Worm (Caenorhabditis elegans) whole organism, late embryonic: ENCODE data around the gene let-2.

Experiments used
- C08G9.2 ChIP-seq: sonication (generic microtip); optimal IDR thresholded peaks from 2 replicates; lab custom pipeline; 2016; ENCODE audit warnings: mild to moderate bottlenecking, missing genetic modification characterization, moderate library complexity, missing compliant biosample characterization
- K02D7.2 ChIP-seq: sonication (generic microtip); optimal IDR thresholded peaks from 2 replicates; lab custom pipeline; 2017; ENCODE audit warnings: mild to moderate bottlenecking, missing genetic modification characterization, missing compliant biosample characterization
- K09A11.1 ChIP-seq: sonication (generic microtip); optimal IDR thresholded peaks from 2 replicates; lab custom pipeline; 2017; ENCODE audit warnings: antibody characterized with exemption, mild to moderate bottlenecking, missing genetic modification characterization, missing compliant biosample characterization; ENCODE audit not compliant: insufficient read depth
- Y22D7AL.16 ChIP-seq: sonication (generic microtip); optimal IDR thresholded peaks from 2 replicates; lab custom pipeline; 2016; ENCODE audit warnings: missing genetic modification characterization, missing compliant biosample characterization
- ahr-1 ChIP-seq: sonication (generic microtip); optimal IDR thresholded peaks from 2 replicates; lab custom pipeline; 2016; ENCODE audit warnings: missing genetic modification characterization, missing compliant biosample characterization
- ceh-18 ChIP-seq: sonication (generic microtip); optimal IDR thresholded peaks from 2 replicates; lab custom pipeline; 2016; ENCODE audit warnings: missing genetic modification characterization, missing compliant biosample characterization
- ceh-19 ChIP-seq: fragments of 200-800 bp; sonication (Bioruptor generic); optimal IDR thresholded peaks from 2 replicates; lab custom pipeline; 2018; ENCODE audit warnings: mild to moderate bottlenecking, missing genetic modification characterization, missing compliant biosample characterization
- ceh-2 ChIP-seq: sonication (generic microtip); optimal IDR thresholded peaks from 2 replicates; lab custom pipeline; 2016; ENCODE audit warnings: missing genotype, missing genetic modification characterization, missing compliant biosample characterization
- ceh-22 ChIP-seq: sonication (generic microtip); optimal IDR thresholded peaks from 2 replicates; lab custom pipeline; 2017; ENCODE audit warnings: missing biosample characterization, missing genetic modification characterization
- ceh-24 ChIP-seq: sonication (generic microtip); optimal IDR thresholded peaks from 2 replicates; lab custom pipeline; 2016; ENCODE audit warnings: mild to moderate bottlenecking, missing genetic modification characterization, missing compliant biosample characterization
- ceh-34 ChIP-seq: sonication (generic microtip); optimal IDR thresholded peaks from 2 replicates; lab custom pipeline; 2016; ENCODE audit warnings: mild to moderate bottlenecking, missing genetic modification characterization, missing compliant biosample characterization
- ceh-45 ChIP-seq: fragments of 200-800 bp; sonication (Bioruptor generic); IDR thresholded peaks from 2 replicates; pipeline ENCODE4 v1.3.6; 2022; ENCODE audit warnings: missing genetic modification reagents, missing genetic modification characterization, missing compliant biosample characterization
- ceh-48 ChIP-seq: sonication (generic microtip); optimal IDR thresholded peaks from 2 replicates; lab custom pipeline; 2016; ENCODE audit warnings: missing genetic modification characterization, inconsistent platforms, missing compliant biosample characterization
- ceh-9 ChIP-seq: sonication (generic microtip); optimal IDR thresholded peaks from 2 replicates; lab custom pipeline; 2016; ENCODE audit warnings: mild to moderate bottlenecking, missing genetic modification characterization, inconsistent platforms, missing compliant biosample characterization
- dmd-4 ChIP-seq: sonication (generic microtip); optimal IDR thresholded peaks from 2 replicates; lab custom pipeline; 2016; ENCODE audit warnings: borderline replicate concordance, missing genetic modification characterization, missing compliant biosample characterization
- dve-1 ChIP-seq: sonication (generic microtip); optimal IDR thresholded peaks from 2 replicates; lab custom pipeline; 2017; ENCODE audit warnings: antibody characterized with exemption, mild to moderate bottlenecking, missing genetic modification characterization, missing compliant biosample characterization
- elt-2 ChIP-seq: sonication (generic microtip); optimal IDR thresholded peaks from 2 replicates; lab custom pipeline; 2016; ENCODE audit warnings: missing genetic modification reagents, missing genetic modification characterization, missing compliant biosample characterization
- elt-4 ChIP-seq: sonication (generic microtip); optimal IDR thresholded peaks from 2 replicates; lab custom pipeline; 2016; ENCODE audit warnings: missing genetic modification characterization, missing compliant biosample characterization
- fax-1 ChIP-seq: sonication (generic microtip); optimal IDR thresholded peaks from 2 replicates; lab custom pipeline; 2016; ENCODE audit warnings: missing genotype, missing genetic modification characterization, missing compliant biosample characterization
- fkh-10 ChIP-seq: fragments of 150-350 bp; optimal IDR thresholded peaks from 2 replicates; lab custom pipeline; 2014; ENCODE audit warnings: missing biosample characterization, missing genetic modification reagents, missing genetic modification characterization
- hlh-30 ChIP-seq: sonication (generic microtip); optimal IDR thresholded peaks from 2 replicates; lab custom pipeline; 2017; ENCODE audit warnings: antibody characterized with exemption, missing genetic modification characterization, missing compliant biosample characterization; ENCODE audit not compliant: insufficient read depth
- hlh-6 ChIP-seq: sonication (generic microtip); optimal IDR thresholded peaks from 2 replicates; lab custom pipeline; 2016; ENCODE audit warnings: missing genotype, missing genetic modification characterization, missing compliant biosample characterization
- lim-6 ChIP-seq: sonication (generic microtip); optimal IDR thresholded peaks from 2 replicates; lab custom pipeline; 2016; ENCODE audit warnings: missing genetic modification characterization, missing compliant biosample characterization
- lin-11 ChIP-seq: fragments of 200-800 bp; sonication (Bioruptor generic); optimal IDR thresholded peaks from 2 replicates; lab custom pipeline; 2018; ENCODE audit warnings: mild to moderate bottlenecking, missing genetic modification characterization, missing compliant biosample characterization
- mec-3 ChIP-seq: sonication (generic microtip); optimal IDR thresholded peaks from 2 replicates; lab custom pipeline; 2016; ENCODE audit warnings: borderline replicate concordance, missing genetic modification characterization, missing compliant biosample characterization
- pag-3 ChIP-seq: sonication (generic microtip); optimal IDR thresholded peaks from 2 replicates; lab custom pipeline; 2016; ENCODE audit warnings: missing compliant biosample characterization, missing genetic modification characterization, borderline replicate concordance
- pat-9 ChIP-seq: fragments of 200-800 bp; sonication (Bioruptor generic); optimal IDR thresholded peaks from 2 replicates; lab custom pipeline; 2018; ENCODE audit warnings: mild to moderate bottlenecking, missing genetic modification characterization, moderate library complexity, missing compliant biosample characterization
- pax-1 ChIP-seq: fragments of 150-350 bp; optimal IDR thresholded peaks from 2 replicates; lab custom pipeline; 2014; ENCODE audit warnings: missing biosample characterization, missing genetic modification characterization
- ref-2 ChIP-seq: sonication (generic microtip); optimal IDR thresholded peaks from 2 replicates; lab custom pipeline; 2016; ENCODE audit warnings: missing genetic modification characterization, missing compliant biosample characterization
- rnt-1 ChIP-seq: sonication (generic microtip); optimal IDR thresholded peaks from 2 replicates; lab custom pipeline; 2016; ENCODE audit warnings: missing genetic modification characterization, missing compliant biosample characterization
- sdc-2 ChIP-seq: sonication (generic microtip); optimal IDR thresholded peaks from 2 replicates; lab custom pipeline; 2016; ENCODE audit warnings: missing genotype, missing genetic modification characterization, missing compliant biosample characterization
- sox-2 ChIP-seq: fragments of 200-800 bp; sonication (Bioruptor generic); IDR thresholded peaks from 2 replicates; pipeline ENCODE4 v1.3.6; 2022; ENCODE audit warnings: missing genetic modification reagents, missing genetic modification characterization, missing compliant biosample characterization
- sox-4 ChIP-seq: sonication (generic microtip); optimal IDR thresholded peaks from 2 replicates; lab custom pipeline; 2017; ENCODE audit warnings: mild to moderate bottlenecking, missing genetic modification characterization, inconsistent platforms, missing compliant biosample characterization
- syd-9 ChIP-seq: sonication (generic microtip); optimal IDR thresholded peaks from 2 replicates; lab custom pipeline; 2016; ENCODE audit warnings: mild to moderate bottlenecking, missing genetic modification characterization, moderate library complexity, missing compliant biosample characterization
- ttx-3 ChIP-seq: sonication (generic microtip); optimal IDR thresholded peaks from 2 replicates; lab custom pipeline; 2016; ENCODE audit warnings: missing genetic modification reagents, missing genetic modification characterization, missing compliant biosample characterization
- unc-3 ChIP-seq, 2 experiments: fragments of 200-800 bp in 1 of 2; sonication (Bioruptor generic) in 1 of 2; sonication (generic microtip) in 1 of 2; conservative IDR thresholded peaks in 1 of 2; optimal IDR thresholded peaks in 1 of 2; 2 replicates each; pipeline versions ENCODE4 v1.3.6 to Lab custom; 2016 to 2022; ENCODE audit warnings: missing compliant biosample characterization in 2 of 2, missing genetic modification characterization in 2 of 2, missing genetic modification reagents in 1 of 2
- unc-55 ChIP-seq: sonication (generic microtip); optimal IDR thresholded peaks from 2 replicates; lab custom pipeline; 2017; ENCODE audit warnings: missing biosample characterization, missing genetic modification reagents, missing genetic modification characterization
- unc-86 ChIP-seq: sonication (generic microtip); optimal IDR thresholded peaks from 2 replicates; lab custom pipeline; 2016; ENCODE audit warnings: missing genetic modification characterization, missing compliant biosample characterization

The let-2 gene

ce11 chrX:16389273-16389672 is at the start of gene let-2:
let-2 (minus strand) TSS chrX:16389340.
- TF ChIP-seq syd-9 (tag; lab: Kevin White, UChicago) (peak; percentile 36), fkh-10 (GFP tag; lab: Kevin White, UChicago) (no peak), K02D7.2 (no peak), lin-11 (tag; lab: Kevin White, UChicago) (no peak), sox-2 (GFP tag; lab: Robert Waterston, UW) (no peak), unc-3 (GFP tag; conservative IDR thresholded peaks at IDR 0.05; lab: Robert Waterston, UW) (no peak), unc-3 (tag; optimal IDR thresholded peaks at IDR 0.05; lab: Kevin White, UChicago) (no peak), pat-9 (tag; lab: Kevin White, UChicago) (peak; percentile 17), sdc-2 (peak; percentile 20), ceh-18 (peak; percentile 52), unc-55 (GFP tag; lab: Kevin White, UChicago) (peak; percentile 21), rnt-1 (tag; lab: Kevin White, UChicago) (peak; percentile 52), dmd-4 (no peak), K09A11.1 (tag; lab: Kevin White, UChicago) (no peak), ahr-1 (tag; lab: Kevin White, UChicago) (no peak), ceh-34 (tag; lab: Kevin White, UChicago) (peak; percentile 12), mec-3 (tag; lab: Kevin White, UChicago) (no peak), hlh-6 (tag; lab: Kevin White, UChicago) (peak; percentile 4), hlh-30 (tag; lab: Kevin White, UChicago) (no peak), ceh-9 (tag; lab: Kevin White, UChicago) (no peak)

- no peak for TF ChIP-seq unc-86 (tag; lab: Kevin White, UChicago)
- no peak for TF ChIP-seq ceh-22
- no peak for TF ChIP-seq ceh-48
- no peak for TF ChIP-seq pat-9 (tag; lab: Kevin White, UChicago)
- TF ChIP-seq fax-1, result no peak
- no peak for TF ChIP-seq hlh-30 (tag; lab: Kevin White, UChicago)
- TF ChIP-seq K09A11.1 (tag; lab: Kevin White, UChicago), result no peak
- TF ChIP-seq fkh-10 (GFP tag; lab: Kevin White, UChicago), result no peak
- TF ChIP-seq Y22D7AL.16 (tag; lab: Kevin White, UChicago), result no peak
- TF ChIP-seq ref-2 (tag; lab: Kevin White, UChicago), result no peak
- no peak for TF ChIP-seq elt-4 (tag; lab: Kevin White, UChicago)
- no peak for TF ChIP-seq C08G9.2 (tag; lab: Kevin White, UChicago)
- TF ChIP-seq elt-2, result no peak
- no peak for TF ChIP-seq dve-1 (tag; lab: Kevin White, UChicago)
- no peak for TF ChIP-seq ceh-24 (tag; lab: Kevin White, UChicago)
- no peak for TF ChIP-seq sox-4 (tag; lab: Kevin White, UChicago)
- TF ChIP-seq ceh-19 (GFP tag; lab: Kevin White, UChicago), result no peak
These were observed 43.0 kb upstream of the let-2 start, which contains the start of gene F38E9.6 for ce11 chrX:16432143-16432542. F38E9.6 (plus strand) TSS chrX:16432443.

- no peak for TF ChIP-seq pax-1
- no peak for TF ChIP-seq ceh-24 (tag; lab: Kevin White, UChicago)
- no peak for TF ChIP-seq ceh-2 (tag; lab: Kevin White, UChicago)
- no peak for TF ChIP-seq lim-6 (tag; lab: Kevin White, UChicago)
- TF ChIP-seq elt-4 (tag; lab: Kevin White, UChicago), result no peak
- no peak for TF ChIP-seq K09A11.1 (tag; lab: Kevin White, UChicago)
- TF ChIP-seq ceh-45 (GFP tag; lab: Robert Waterston, UW), result no peak
- TF ChIP-seq ttx-3, result no peak
- no peak for TF ChIP-seq pag-3
- no peak for TF ChIP-seq dmd-4
- no peak for TF ChIP-seq sox-2 (GFP tag; lab: Robert Waterston, UW)
- TF ChIP-seq, all 69 proteins: peak for 0
These were observed 29.3 kb upstream of the let-2 start for ce11 chrX:16418396-16418795.
